Worm (Caenorhabditis elegans) whole organism, mixed stage, embryonic: ENCODE data around the gene clec-198.
"Not testable (repeated sequence)": the region's sequence is repeated elsewhere in the genome, so short reads cannot be mapped to it uniquely, and the experiment has no call there.

ENCODE experiments used
- blmp-1 ChIP-seq: fragments of 150-350 bp; optimal IDR thresholded peaks from 2 replicates; lab custom pipeline; 2014; ENCODE audit warnings: missing biosample characterization, missing genetic modification characterization
- ceh-39 ChIP-seq: fragments of 150-350 bp; optimal IDR thresholded peaks from 2 replicates; lab custom pipeline; 2014; ENCODE audit warnings: missing biosample characterization, missing genetic modification characterization
- ceh-43 ChIP-seq: fragments of 200-800 bp; sonication (Bioruptor generic); optimal IDR thresholded peaks from 2 replicates; lab custom pipeline; 2018; ENCODE audit warnings: mild to moderate bottlenecking, missing genetic modification characterization, moderate library complexity, missing compliant biosample characterization
- drap-1 ChIP-seq: fragments of 200-800 bp; sonication (Bioruptor generic); optimal IDR thresholded peaks from 3 replicates; lab custom pipeline; 2018; ENCODE audit warnings: mild to moderate bottlenecking, missing genetic modification characterization, missing compliant biosample characterization
- elt-3 ChIP-seq: fragments of 150-350 bp; optimal IDR thresholded peaks from 2 replicates; lab custom pipeline; 2014; ENCODE audit warnings: missing biosample characterization, missing genetic modification characterization
- lin-32 ChIP-seq: fragments of 200-800 bp; sonication (Bioruptor generic); optimal IDR thresholded peaks from 2 replicates; lab custom pipeline; 2018; ENCODE audit warnings: mild to moderate bottlenecking, missing genetic modification characterization, missing compliant biosample characterization
- nhr-12 ChIP-seq: fragments of 150-350 bp; optimal IDR thresholded peaks from 2 replicates; lab custom pipeline; 2014; ENCODE audit warnings: missing biosample characterization, missing genetic modification characterization
- nhr-237 ChIP-seq: fragments of 150-350 bp; optimal IDR thresholded peaks from 2 replicates; lab custom pipeline; 2014; ENCODE audit warnings: missing biosample characterization, missing genetic modification characterization
- snpc-4 ChIP-seq: fragments of 150-350 bp; optimal IDR thresholded peaks from 2 replicates; lab custom pipeline; 2014; ENCODE audit warnings: missing biosample characterization, missing genetic modification characterization

DNA sequence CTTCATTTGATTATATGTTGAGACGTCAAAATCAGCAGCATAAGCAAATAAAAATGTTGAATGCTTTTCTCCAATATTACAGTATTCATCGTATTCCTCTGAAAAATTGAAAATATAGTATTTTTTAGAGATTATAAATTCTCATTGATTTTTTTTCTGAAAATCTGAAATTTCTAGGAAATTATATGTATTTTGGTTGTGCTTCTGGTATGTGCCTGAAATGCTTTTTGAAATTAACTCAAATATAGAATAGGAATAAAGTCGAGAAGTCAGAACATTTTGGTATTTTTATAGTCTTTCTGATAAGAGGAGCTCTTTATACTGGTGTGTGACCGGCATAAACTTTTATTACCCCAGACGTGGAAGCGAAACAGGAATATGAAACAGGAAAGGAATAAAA lies 39.7 kb upstream of the clec-198 start, which contains the start of gene T28F3.8:
- not testable (repeated sequence) for TF ChIP-seq drap-1; nhr-12 (tag; lab: Kevin White, UChicago); ceh-39 (tag; lab: Kevin White, UChicago); snpc-4 (tag; lab: Kevin White, UChicago); elt-3 (tag; lab: Kevin White, UChicago); ceh-43 (GFP tag; lab: Kevin White, UChicago); lin-32 (GFP tag; lab: Kevin White, UChicago); blmp-1 (tag; lab: Kevin White, UChicago); nhr-237 (tag; lab: Kevin White, UChicago)
